Worm (Caenorhabditis elegans) whole organism, L2 larva: ENCODE measurements around the gene F10G7.9.
A peak's percentile ranks its signal among the peaks of the same experiment; 100 is the strongest.

Source experiments
- C34F6.9 ChIP-seq: fragments of 150-350 bp; optimal IDR thresholded peaks from 2 replicates; lab custom pipeline; 2014; ENCODE audit warnings: missing biosample characterization, missing genetic modification characterization
- F13H6.1 ChIP-seq: sonication (generic microtip); optimal IDR thresholded peaks from 2 replicates; lab custom pipeline; 2016; ENCODE audit warnings: missing genetic modification characterization, missing compliant biosample characterization
- R02D3.7 ChIP-seq: fragments of 150-350 bp; optimal IDR thresholded peaks from 2 replicates; lab custom pipeline; 2014; ENCODE audit warnings: missing biosample characterization, missing genetic modification characterization
- Y55F3AM.14 ChIP-seq: fragments of 200-800 bp; sonication (Bioruptor generic); optimal IDR thresholded peaks from 2 replicates; lab custom pipeline; 2018; ENCODE audit warnings: mild to moderate bottlenecking, missing genetic modification characterization, missing compliant biosample characterization
- ZK546.5 ChIP-seq: sonication (generic microtip); optimal IDR thresholded peaks from 2 replicates; lab custom pipeline; 2017; ENCODE audit warnings: missing biosample characterization, missing genetic modification characterization
- alr-1 ChIP-seq: fragments of 150-350 bp; optimal IDR thresholded peaks from 2 replicates; lab custom pipeline; 2014; ENCODE audit warnings: missing biosample characterization, missing genetic modification characterization
- aly-2 ChIP-seq: fragments of 150-350 bp; optimal IDR thresholded peaks from 2 replicates; lab custom pipeline; 2014; ENCODE audit warnings: missing biosample characterization, missing genetic modification characterization
- ama-1 ChIP-seq: fragments of 150-350 bp; optimal IDR thresholded peaks from 2 replicates; lab custom pipeline; 2018; ENCODE audit warnings: inconsistent platforms
- blmp-1 ChIP-seq: sonication (generic microtip); optimal IDR thresholded peaks from 2 replicates; lab custom pipeline; 2017; ENCODE audit warnings: missing genetic modification characterization, mild to moderate bottlenecking, missing compliant biosample characterization, antibody characterized with exemption, moderate library complexity; ENCODE audit not compliant: insufficient read depth
- ceh-16 ChIP-seq: fragments of 150-350 bp; optimal IDR thresholded peaks from 2 replicates; lab custom pipeline; 2014; ENCODE audit warnings: missing biosample characterization, missing genetic modification characterization
- ceh-82 ChIP-seq: fragments of 150-350 bp; optimal IDR thresholded peaks from 2 replicates; lab custom pipeline; 2014; ENCODE audit warnings: missing biosample characterization, missing genetic modification characterization
- crh-2 ChIP-seq: sonication (generic microtip); optimal IDR thresholded peaks from 2 replicates; lab custom pipeline; 2017; ENCODE audit warnings: missing biosample characterization, missing genetic modification characterization
- dmd-4 ChIP-seq: sonication (generic microtip); optimal IDR thresholded peaks from 2 replicates; lab custom pipeline; 2017; ENCODE audit warnings: missing biosample characterization, missing genetic modification characterization
- egl-27 ChIP-seq: sonication (generic microtip); optimal IDR thresholded peaks from 3 replicates; lab custom pipeline; 2017; ENCODE audit warnings: missing biosample characterization, missing genetic modification reagents, missing genetic modification characterization
- elt-1 ChIP-seq: fragments of 150-350 bp; optimal IDR thresholded peaks from 2 replicates; lab custom pipeline; 2014; ENCODE audit warnings: missing biosample characterization, missing genetic modification characterization
- elt-3 ChIP-seq: sonication (generic microtip); optimal IDR thresholded peaks from 2 replicates; lab custom pipeline; 2017; ENCODE audit warnings: missing biosample characterization, missing genetic modification characterization
- fos-1 ChIP-seq: fragments of 150-350 bp; optimal IDR thresholded peaks from 2 replicates; lab custom pipeline; 2014; ENCODE audit warnings: missing biosample characterization, missing genetic modification characterization
- gmeb-1 ChIP-seq: fragments of 150-350 bp; optimal IDR thresholded peaks from 2 replicates; lab custom pipeline; 2014; ENCODE audit warnings: missing biosample characterization, missing genetic modification characterization
- lin-11 ChIP-seq: fragments of 150-350 bp; sonication (generic microtip); optimal IDR thresholded peaks from 2 replicates; lab custom pipeline; 2014; ENCODE audit warnings: missing biosample characterization, missing genetic modification characterization, inconsistent platforms, mixed read lengths
- lin-13 ChIP-seq: fragments of 150-350 bp; optimal IDR thresholded peaks from 2 replicates; lab custom pipeline; 2014; ENCODE audit warnings: missing biosample characterization, missing genetic modification reagents, missing genetic modification characterization
- lin-39 ChIP-seq: fragments of 150-350 bp; optimal IDR thresholded peaks from 2 replicates; lab custom pipeline; 2014; ENCODE audit warnings: missing biosample characterization, missing genetic modification reagents, missing genetic modification characterization
- lsy-2 ChIP-seq, 2 experiments: fragments of 150-350 bp in 1 of 2; sonication (generic microtip) in 1 of 2; optimal IDR thresholded peaks; 2 replicates each; lab custom pipeline; 2014 to 2017; ENCODE audit warnings: missing biosample characterization in 2 of 2, missing genetic modification characterization in 2 of 2
- mab-5 ChIP-seq: fragments of 150-350 bp; optimal IDR thresholded peaks from 2 replicates; lab custom pipeline; 2014; ENCODE audit warnings: missing biosample characterization, missing genetic modification characterization
- mbf-1 ChIP-seq: sonication (generic microtip); optimal IDR thresholded peaks from 2 replicates; lab custom pipeline; 2017; ENCODE audit warnings: missing biosample characterization, missing genetic modification characterization
- mdl-1 ChIP-seq, 2 experiments: fragments of 150-350 bp in 1 of 2; sonication (generic microtip) in 1 of 2; optimal IDR thresholded peaks; 2 replicates each; lab custom pipeline; 2017; ENCODE audit warnings: missing biosample characterization in 2 of 2, missing genetic modification characterization in 2 of 2
- nhr-10 ChIP-seq: sonication (generic microtip); optimal IDR thresholded peaks from 2 replicates; lab custom pipeline; 2017; ENCODE audit warnings: missing biosample characterization, missing genetic modification characterization
- nhr-11 ChIP-seq: fragments of 150-350 bp; optimal IDR thresholded peaks from 2 replicates; lab custom pipeline; 2014; ENCODE audit warnings: missing biosample characterization, missing genetic modification characterization
- nhr-12 ChIP-seq: fragments of 150-350 bp; optimal IDR thresholded peaks from 2 replicates; lab custom pipeline; 2014; ENCODE audit warnings: missing biosample characterization, missing genetic modification characterization
- nhr-129 ChIP-seq: fragments of 150-350 bp; optimal IDR thresholded peaks from 2 replicates; lab custom pipeline; 2014; ENCODE audit warnings: missing biosample characterization, missing genetic modification characterization
- nhr-21 ChIP-seq: fragments of 150-350 bp; optimal IDR thresholded peaks from 2 replicates; lab custom pipeline; 2014; ENCODE audit warnings: missing biosample characterization, missing genetic modification characterization
- nhr-23 ChIP-seq: fragments of 150-350 bp; optimal IDR thresholded peaks from 2 replicates; lab custom pipeline; 2014; ENCODE audit warnings: missing biosample characterization, missing genetic modification reagents, missing genetic modification characterization
- nhr-237 ChIP-seq: fragments of 150-350 bp; optimal IDR thresholded peaks from 2 replicates; lab custom pipeline; 2014; ENCODE audit warnings: missing biosample characterization, missing genetic modification characterization
- nhr-25 ChIP-seq: fragments of 150-350 bp; sonication (generic microtip); optimal IDR thresholded peaks from 3 replicates; lab custom pipeline; 2014; ENCODE audit warnings: missing biosample characterization, missing genetic modification characterization
- nhr-6 ChIP-seq: fragments of 150-350 bp; optimal IDR thresholded peaks from 2 replicates; lab custom pipeline; 2014; ENCODE audit warnings: missing biosample characterization, missing genetic modification characterization
- nhr-77 ChIP-seq: fragments of 150-350 bp; optimal IDR thresholded peaks from 2 replicates; lab custom pipeline; 2014; ENCODE audit warnings: missing biosample characterization, missing genetic modification characterization
- peb-1 ChIP-seq: fragments of 150-350 bp; optimal IDR thresholded peaks from 2 replicates; lab custom pipeline; 2014; ENCODE audit warnings: missing biosample characterization, missing genetic modification characterization
- sem-4 ChIP-seq: fragments of 150-350 bp; optimal IDR thresholded peaks from 2 replicates; lab custom pipeline; 2014; ENCODE audit warnings: missing biosample characterization, missing genetic modification reagents, missing genetic modification characterization
- skn-1 ChIP-seq: sonication (generic microtip); optimal IDR thresholded peaks from 2 replicates; lab custom pipeline; 2017; ENCODE audit warnings: missing biosample characterization, missing genetic modification characterization
- sma-3 ChIP-seq: sonication (generic microtip); optimal IDR thresholded peaks from 2 replicates; lab custom pipeline; 2016; ENCODE audit warnings: missing genetic modification reagents, missing genetic modification characterization, missing compliant biosample characterization
- sma-9 ChIP-seq, 2 experiments: fragments of 150-350 bp in 1 of 2; sonication (generic microtip) in 1 of 2; optimal IDR thresholded peaks; 2 replicates each; lab custom pipeline; 2014 to 2016; ENCODE audit warnings: missing genetic modification characterization in 2 of 2, mild to moderate bottlenecking in 1 of 2, missing biosample characterization in 1 of 2, missing compliant biosample characterization in 1 of 2, missing genetic modification reagents in 1 of 2, moderate library complexity in 1 of 2
- snpc-4 ChIP-seq: fragments of 150-350 bp; optimal IDR thresholded peaks from 2 replicates; lab custom pipeline; 2014; ENCODE audit warnings: missing biosample characterization, missing genetic modification characterization
- unc-39 ChIP-seq: fragments of 150-350 bp; optimal IDR thresholded peaks from 2 replicates; lab custom pipeline; 2014; ENCODE audit warnings: missing biosample characterization, missing genetic modification characterization
- unc-55 ChIP-seq: fragments of 150-350 bp; sonication (generic microtip); optimal IDR thresholded peaks from 3 replicates; lab custom pipeline; 2014; ENCODE audit warnings: missing biosample characterization, missing genetic modification reagents, missing genetic modification characterization
- unc-62 ChIP-seq: fragments of 150-350 bp; optimal IDR thresholded peaks from 2 replicates; lab custom pipeline; 2014; ENCODE audit warnings: missing biosample characterization, missing genetic modification reagents, missing genetic modification characterization
- zag-1 ChIP-seq: fragments of 150-350 bp; optimal IDR thresholded peaks from 2 replicates; lab custom pipeline; 2014; ENCODE audit warnings: missing biosample characterization, missing genetic modification characterization
- ztf-1 ChIP-seq: fragments of 200-800 bp; sonication (Bioruptor generic); conservative IDR thresholded peaks from 2 replicates; pipeline ENCODE4 v1.3.6; 2022; ENCODE audit warnings: missing genetic modification characterization, missing compliant biosample characterization
- ztf-11 ChIP-seq: sonication (generic microtip); optimal IDR thresholded peaks from 2 replicates; lab custom pipeline; 2017; ENCODE audit warnings: missing biosample characterization, missing genetic modification characterization
- ztf-4 ChIP-seq: fragments of 150-350 bp; optimal IDR thresholded peaks from 2 replicates; lab custom pipeline; 2014; ENCODE audit warnings: missing biosample characterization, missing genetic modification characterization

The F10G7.9 gene

ce11 chrII:4698266-4698771 is 8.0 kb downstream of the F10G7.9 start, which contains the start of the genes rpn-5 and scc-1:
TSS of gene rpn-5 (minus strand) at chrII:4698427.
TSS of gene scc-1 (plus strand) at chrII:4698721.
- TF ChIP-seq nhr-129 (tag; lab: Kevin White, UChicago), result peak; percentile 81
- no peak for TF ChIP-seq elt-1 (tag; lab: Kevin White, UChicago)
- TF ChIP-seq alr-1 (tag; lab: Kevin White, UChicago), result no peak
- TF ChIP-seq nhr-11, result no peak
- peak; percentile 95 for TF ChIP-seq unc-55 (GFP tag; lab: Kevin White, UChicago)
- TF ChIP-seq lsy-2 (tag; optimal IDR thresholded peaks at IDR 0.05; lab: Kevin White, UChicago), result peak; percentile 98 to 99
- peak; percentile 70 for TF ChIP-seq nhr-21 (tag; lab: Kevin White, UChicago)
- TF ChIP-seq unc-39 (tag; lab: Kevin White, UChicago), result no peak
- no peak for TF ChIP-seq lin-39 (tag; lab: Kevin White, UChicago)
- TF ChIP-seq fos-1 (tag; lab: Kevin White, UChicago), result peak; percentile 43
- no peak for TF ChIP-seq ztf-1 (GFP tag; lab: Robert Waterston, UW)
- TF ChIP-seq ama-1 (lab: Kevin White, UChicago), result no peak
- TF ChIP-seq unc-62, result no peak
- TF ChIP-seq mdl-1 (tag; optimal IDR thresholded peaks at IDR 0.05; lab: Kevin White, UChicago), result no peak
- TF ChIP-seq nhr-25 (tag; lab: Kevin White, UChicago), result peak; percentile 67
- TF ChIP-seq ztf-4 (tag; lab: Kevin White, UChicago), result no peak
- TF ChIP-seq dmd-4, result no peak
- TF ChIP-seq gmeb-1 (tag; lab: Kevin White, UChicago), result peak; percentile 91
- no peak for TF ChIP-seq nhr-12 (tag; lab: Kevin White, UChicago)
- peak; percentile 33 for TF ChIP-seq egl-27
- TF ChIP-seq sma-9 (GFP tag; optimal IDR thresholded peaks at IDR 0.05; lab: Kevin White, UChicago), result peak; percentile 71
- no peak for TF ChIP-seq sma-9 (tag; optimal IDR thresholded peaks at IDR 0.05; lab: Kevin White, UChicago)
- TF ChIP-seq aly-2 (tag; lab: Kevin White, UChicago), result no peak
- peak; percentile 20 for TF ChIP-seq R02D3.7 (tag; lab: Kevin White, UChicago)
- no peak for TF ChIP-seq mbf-1 (tag; lab: Kevin White, UChicago)
- TF ChIP-seq lin-11 (tag; lab: Kevin White, UChicago), result peak; percentile 53
- no peak for TF ChIP-seq nhr-23 (tag; lab: Kevin White, UChicago)
- peak; percentile 98 for TF ChIP-seq skn-1 (tag; lab: Kevin White, UChicago)
- TF ChIP-seq elt-3 (tag; lab: Kevin White, UChicago), result no peak
- no peak for TF ChIP-seq nhr-77 (tag; lab: Kevin White, UChicago)
- no peak for TF ChIP-seq nhr-6 (tag; lab: Kevin White, UChicago)
- no peak for TF ChIP-seq nhr-10
- peak; percentile 25 for TF ChIP-seq F13H6.1 (tag; lab: Kevin White, UChicago)
- TF ChIP-seq C34F6.9 (tag; lab: Kevin White, UChicago), result peak; percentile 85
- peak; percentile 55 for TF ChIP-seq mab-5 (tag; lab: Kevin White, UChicago)
- peak; percentile 38 for TF ChIP-seq blmp-1 (tag; lab: Kevin White, UChicago)
- peak; percentile 84 for TF ChIP-seq crh-2 (tag; lab: Kevin White, UChicago)
- TF ChIP-seq snpc-4 (tag; lab: Kevin White, UChicago), result peak; percentile 47
- peak; percentile 56 for TF ChIP-seq sma-3 (GFP tag; lab: Kevin White, UChicago)
- TF ChIP-seq Y55F3AM.14 (GFP tag; lab: Kevin White, UChicago), result no peak
- TF ChIP-seq ZK546.5 (tag; lab: Kevin White, UChicago), result peak; percentile 48
- TF ChIP-seq nhr-237 (tag; lab: Kevin White, UChicago), result no peak
- TF ChIP-seq ceh-16, result no peak
- TF ChIP-seq peb-1 (tag; lab: Kevin White, UChicago), result no peak
- peak; percentile 79 for TF ChIP-seq lin-13 (GFP tag; lab: Kevin White, UChicago)
- TF ChIP-seq ceh-82 (tag; lab: Kevin White, UChicago), result no peak
- TF ChIP-seq sem-4, result peak; percentile 4
- TF ChIP-seq zag-1 (tag; lab: Kevin White, UChicago), result no peak
- TF ChIP-seq ztf-11 (tag; lab: Kevin White, UChicago), result no peak
